Fruit fly (Drosophila melanogaster) S2 (cell line): ENCODE data around the gene CG42591.

ENCODE experiments used
- CG8478 ChIP-seq: fragments of >200 bp; optimal IDR thresholded peaks from 2 replicates; lab custom pipeline; 2018
- CTCF ChIP-seq, 2 experiments: fragments of >200 bp; optimal IDR thresholded peaks; 2 replicates each; lab custom pipeline; 2018

The CG42591 gene

DNA sequence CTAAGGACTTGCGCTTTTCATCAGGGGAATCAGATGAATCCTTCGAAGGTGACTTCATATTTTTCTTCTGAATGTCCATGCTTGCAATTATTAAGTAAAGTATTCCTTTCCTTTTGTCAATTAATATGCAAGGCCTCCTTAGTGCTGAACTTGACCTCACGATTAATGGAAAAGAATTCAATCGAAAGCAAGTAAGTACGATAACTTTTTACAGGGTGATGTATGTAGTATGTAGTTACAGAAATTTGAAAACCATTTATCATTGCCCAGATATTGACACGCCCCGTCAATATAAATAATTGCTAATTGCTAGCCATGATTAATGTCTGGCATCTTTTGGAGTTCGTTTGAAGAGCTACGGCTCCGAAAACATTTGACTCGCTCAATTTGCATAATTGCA lies at the start of gene CG42591:
CG42591 (minus strand) TSS at position 101 of the 400 bp plus-strand sequence.
- TF ChIP-seq CTCF (optimal IDR thresholded peaks at IDR 0.05; lab: Kevin White, UChicago) (no peak), CG8478 (lab: Kevin White, UChicago) (no peak)

DNA sequence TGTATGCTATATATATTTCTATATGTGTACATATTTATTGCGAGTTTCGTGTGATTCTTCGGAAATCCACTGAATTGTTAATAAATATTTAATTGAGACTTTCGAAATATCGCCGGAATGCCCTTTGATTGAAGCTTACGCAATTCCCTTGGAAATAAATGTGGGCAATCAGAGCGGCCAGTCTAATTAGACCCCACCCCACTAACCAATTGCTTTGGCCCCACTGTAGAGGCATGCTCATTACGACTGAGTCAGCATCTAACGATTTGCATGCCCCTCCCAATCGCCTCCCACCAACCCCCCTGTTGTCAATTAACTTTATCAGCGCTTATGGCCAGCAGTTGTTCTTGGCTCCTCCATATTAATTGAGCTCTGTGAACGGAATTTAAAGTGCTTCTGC lies 47.0 kb upstream of the CG42591 start:
- TF ChIP-seq CG8478 (lab: Kevin White, UChicago), result no peak

dm6 chr3L:8115864-8116528 lies 46.2 kb upstream of the CG42591 start, which contains the start of the genes Arp3 and msk:
TSS of gene Arp3 (minus strand) at chr3L:8115902.
TSS of gene msk (plus strand) at chr3L:8116179.
- TF ChIP-seq CG8478 (lab: Kevin White, UChicago) (no peak), CTCF (optimal IDR thresholded peaks at IDR 0.05; lab: Kevin White, UChicago) (peak in 1 of 2 experiments; percentile 16)

DNA sequence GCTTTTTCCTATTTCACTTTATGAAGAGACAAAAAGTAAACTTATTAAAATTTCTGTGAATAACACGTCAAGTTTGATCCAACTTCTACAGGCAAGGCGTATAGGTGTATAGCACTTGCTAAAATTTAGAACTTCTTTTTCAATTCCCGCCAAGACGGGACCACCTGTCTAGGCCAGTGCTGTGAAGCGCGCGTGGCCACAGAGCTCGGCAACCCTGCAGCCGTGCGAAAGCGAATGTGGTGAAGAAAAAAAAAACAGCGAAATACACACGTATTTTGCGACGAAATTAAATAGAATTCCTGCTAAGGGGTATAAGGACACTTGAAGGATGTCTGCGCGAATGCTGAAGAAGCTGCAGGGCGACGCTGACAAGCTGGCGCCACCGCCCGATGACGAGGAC lies 40.4 kb upstream of the CG42591 start, which contains the start of gene Nulp1:
Nulp1 (plus strand) TSS at position 198 of the 400 bp plus-strand sequence.
- no peak for TF ChIP-seq CG8478 (lab: Kevin White, UChicago)
- TF ChIP-seq CTCF (optimal IDR thresholded peaks at IDR 0.05; lab: Kevin White, UChicago), result no peak

dm6 chr3L:8108886-8109285 lies 39.1 kb upstream of the CG42591 start, which contains the start of gene fan:
TSS of gene fan (plus strand) at chr3L:8109132.
- TF ChIP-seq CTCF (optimal IDR thresholded peaks at IDR 0.05; lab: Kevin White, UChicago) (no peak), CG8478 (lab: Kevin White, UChicago) (no peak)

DNA sequence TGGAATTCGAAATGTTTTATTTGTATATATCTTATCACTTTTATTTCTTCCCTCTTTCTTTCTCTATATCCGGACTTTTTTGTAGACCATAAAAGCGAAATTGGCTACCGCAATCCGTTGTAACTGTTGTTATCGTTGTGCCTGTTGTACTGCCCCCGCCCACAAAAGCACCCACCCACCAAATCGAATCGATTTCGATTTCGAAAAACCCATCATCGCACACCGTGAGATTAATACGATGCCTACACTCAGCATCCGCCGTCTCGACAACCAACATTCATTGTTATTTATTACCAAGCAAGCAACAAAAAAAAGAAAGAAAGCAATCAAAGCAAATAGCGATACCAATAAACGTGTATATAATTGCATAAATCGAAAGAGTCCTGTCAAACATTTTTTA lies 38.4 kb upstream of the CG42591 start:
- TF ChIP-seq CTCF (optimal IDR thresholded peaks at IDR 0.05; lab: Kevin White, UChicago), result no peak
- TF ChIP-seq CG8478 (lab: Kevin White, UChicago), result no peak

- TF ChIP-seq CG8478 (lab: Kevin White, UChicago), result no peak
- TF ChIP-seq CTCF (optimal IDR thresholded peaks at IDR 0.05; lab: Kevin White, UChicago), result no peak
These were observed 27.3 kb upstream of the CG42591 start for dm6 chr3L:8097101-8097500.

dm6 chr3L:8096106-8096558 lies 26.4 kb upstream of the CG42591 start:
- TF ChIP-seq CTCF (optimal IDR thresholded peaks at IDR 0.05; lab: Kevin White, UChicago), result no peak
- TF ChIP-seq CG8478 (lab: Kevin White, UChicago), result no peak

DNA sequence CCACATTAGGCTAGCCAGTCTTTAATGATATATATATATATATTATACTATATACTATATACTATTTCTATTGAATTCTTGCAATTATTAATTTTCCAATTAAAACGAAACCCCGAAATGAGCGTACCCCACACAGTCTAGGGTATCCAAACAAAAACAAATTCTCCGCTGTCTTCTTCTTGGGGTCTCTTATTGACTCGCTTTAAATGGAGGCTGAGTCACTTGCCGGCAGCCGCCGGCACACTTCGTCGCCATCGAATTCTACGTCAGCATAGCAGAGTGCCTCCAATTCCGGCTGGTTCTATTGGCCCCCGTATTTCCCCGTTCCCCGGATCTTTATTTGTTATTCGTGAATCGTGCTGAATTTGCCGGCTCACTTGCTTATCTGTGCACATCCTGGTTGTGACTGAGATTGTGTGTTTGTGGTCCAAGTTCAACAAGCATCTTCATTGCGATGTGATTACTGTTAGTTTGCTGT lies 24.9 kb upstream of the CG42591 start:
- TF ChIP-seq CTCF (optimal IDR thresholded peaks at IDR 0.05; lab: Kevin White, UChicago) (no peak), CG8478 (lab: Kevin White, UChicago) (no peak)

DNA sequence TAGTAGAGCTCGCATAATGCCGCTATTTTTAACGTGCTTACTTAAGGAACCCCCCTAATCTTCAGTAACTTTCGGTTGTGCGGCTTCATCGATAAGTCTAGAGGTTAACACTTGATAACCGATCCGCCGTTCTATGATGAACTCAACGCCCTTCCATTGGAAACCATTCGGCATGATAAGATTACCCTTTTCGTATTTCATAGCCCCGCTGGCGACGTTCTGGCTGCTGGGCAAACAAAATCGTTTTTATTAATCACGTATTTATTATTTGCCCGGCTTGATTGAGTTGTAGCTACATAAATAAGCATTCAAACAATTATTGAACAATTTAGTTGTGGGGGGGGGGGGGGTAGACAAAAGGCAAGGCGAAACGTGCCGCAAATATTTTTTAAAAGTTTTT lies 23.8 kb upstream of the CG42591 start:
- TF ChIP-seq CTCF (optimal IDR thresholded peaks at IDR 0.05; lab: Kevin White, UChicago) (no peak), CG8478 (lab: Kevin White, UChicago) (no peak)

DNA sequence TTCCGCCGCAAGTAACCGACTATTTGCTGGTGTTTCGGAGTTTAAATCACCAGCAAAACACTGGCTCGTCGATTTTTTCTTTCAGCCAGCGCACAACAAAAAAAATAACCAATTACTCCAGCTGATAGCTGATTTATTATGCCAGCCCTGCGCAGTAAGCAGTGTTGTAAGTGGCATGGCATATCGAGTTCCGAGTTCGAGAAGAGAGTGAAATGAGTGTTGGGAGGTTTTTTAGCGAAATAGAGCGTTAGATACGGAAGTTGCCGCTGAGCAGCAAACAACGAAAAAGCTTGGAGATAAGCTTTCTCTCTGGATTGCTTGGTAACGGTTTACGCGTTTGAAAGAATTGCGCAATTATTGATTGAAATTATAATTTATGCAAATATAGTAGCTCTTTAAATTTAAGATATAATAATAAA lies 21.9 kb upstream of the CG42591 start, which contains the start of gene CG7565:
CG7565 (minus strand) TSS at position 137 of the 419 bp plus-strand sequence.
- TF ChIP-seq CTCF (optimal IDR thresholded peaks at IDR 0.05; lab: Kevin White, UChicago), result no peak
- no peak for TF ChIP-seq CG8478 (lab: Kevin White, UChicago)

- TF ChIP-seq CG8478 (lab: Kevin White, UChicago) (no peak), CTCF (optimal IDR thresholded peaks at IDR 0.05; lab: Kevin White, UChicago) (no peak)
These were observed 16.5 kb upstream of the CG42591 start for dm6 chr3L:8086218-8086617.

- no peak for TF ChIP-seq CTCF (optimal IDR thresholded peaks at IDR 0.05; lab: Kevin White, UChicago)
- TF ChIP-seq CG8478 (lab: Kevin White, UChicago), result no peak
These were observed 12.1 kb upstream of the CG42591 start for dm6 chr3L:8081822-8082221.

- no peak for TF ChIP-seq CG8478 (lab: Kevin White, UChicago)
These were observed 11.0 kb upstream of the CG42591 start for dm6 chr3L:8080790-8081189.

- no peak for TF ChIP-seq CTCF (optimal IDR thresholded peaks at IDR 0.05; lab: Kevin White, UChicago)
- no peak for TF ChIP-seq CG8478 (lab: Kevin White, UChicago)
These were observed 9.8 kb upstream of the CG42591 start for dm6 chr3L:8079598-8079997.

dm6 chr3L:8077953-8078352 lies 8.2 kb upstream of the CG42591 start:
- TF ChIP-seq CTCF (optimal IDR thresholded peaks at IDR 0.05; lab: Kevin White, UChicago) (no peak), CG8478 (lab: Kevin White, UChicago) (no peak)
